Fruit fly (Drosophila melanogaster): ENCODE measurements around the gene CG42816.

DNA sequence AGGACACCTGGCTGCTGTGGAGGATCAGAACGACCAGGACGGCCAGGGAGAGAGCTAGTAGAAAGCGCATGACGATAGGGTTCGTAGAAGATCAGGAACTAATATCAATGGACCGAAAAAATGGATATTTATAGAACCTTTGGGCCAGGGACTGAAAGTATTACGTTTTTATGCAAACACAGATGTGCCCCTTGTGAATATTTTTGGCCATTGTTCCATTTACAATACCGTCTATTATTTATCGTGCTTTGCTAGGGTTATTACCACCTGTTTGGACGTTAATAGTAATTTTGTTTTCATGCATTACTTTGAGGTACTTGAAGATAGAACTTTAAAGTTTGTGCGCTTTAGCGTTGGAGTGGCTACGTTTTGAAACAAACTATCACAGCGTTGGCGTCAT, 36.1 kb upstream of the CG42816 start, which contains the start of gene CG32188:
- TF ChIP-seq trh (GFP tag; optimal IDR thresholded peaks at IDR 0.05), result no peak
- TF ChIP-seq wor (GFP tag; IDR thresholded peaks at IDR 0.05), result no peak

All from whole organism, embryonic.